Fruit fly (Drosophila melanogaster): ENCODE data around the gene Pka-R1.

Gene Pka-R1

DNA sequence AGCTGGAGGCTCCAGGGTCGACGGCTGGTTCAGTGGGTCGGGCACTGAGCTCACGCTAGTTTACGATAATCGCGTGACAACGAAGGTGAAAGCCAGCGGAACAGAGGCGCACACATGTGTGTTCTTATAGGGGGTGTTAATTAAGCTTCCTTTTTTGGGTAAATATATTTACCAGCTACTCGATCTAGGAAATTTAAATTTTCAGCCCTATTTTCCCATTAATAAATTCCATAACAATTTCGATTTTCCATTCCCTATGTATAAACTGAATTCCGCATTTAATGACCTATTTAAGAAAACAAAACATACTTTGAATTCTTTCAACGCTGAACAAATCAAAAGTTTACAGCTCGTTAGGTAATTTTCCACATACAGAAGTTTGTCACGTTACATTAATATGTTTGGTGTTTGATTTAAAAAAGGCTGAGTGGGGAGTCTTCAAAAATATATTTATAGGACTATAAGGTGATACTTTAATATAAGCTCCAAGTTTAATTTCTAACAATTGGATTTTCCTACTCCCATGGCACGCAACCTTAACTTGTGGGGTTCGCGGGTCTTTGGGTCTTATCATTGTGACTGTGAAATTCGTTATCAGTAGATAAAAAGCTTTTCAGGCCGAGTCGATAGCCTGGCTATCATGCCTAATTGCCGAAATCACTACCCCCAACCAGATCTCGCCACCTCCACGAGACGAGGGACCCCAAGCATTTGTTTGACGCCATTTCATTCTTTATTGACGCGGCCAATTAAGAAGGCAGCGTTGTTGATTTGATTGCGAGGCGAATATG, 21.3 kb downstream of the Pka-R1 start, which contains the start of gene CG13255 (continued):
- no peak for TF ChIP-seq disco-r (GFP tag; optimal IDR thresholded peaks at IDR 0.05)
- no peak for TF ChIP-seq Optix (GFP tag; IDR thresholded peaks at IDR 0.05)
- TF ChIP-seq Hr78 (GFP tag; optimal IDR thresholded peaks at IDR 0.05), result peak in 1 of 2 experiments; percentile 63
- TF ChIP-seq CG14050 (GFP tag; IDR thresholded peaks at IDR 0.05), result no peak
- TF ChIP-seq HLHmδ (GFP tag; optimal IDR thresholded peaks at IDR 0.05), result no peak
- no peak for TF ChIP-seq CG2199 (GFP tag; IDR thresholded peaks at IDR 0.05)
- TF ChIP-seq CG17612 (GFP tag; IDR thresholded peaks at IDR 0.05), result no peak
- peak; percentile 4 for TF ChIP-seq CG10267 (tag; optimal IDR thresholded peaks at IDR 0.05)
- no peak for TF ChIP-seq Fer3 (tag; optimal IDR thresholded peaks at IDR 0.05)
- peak; percentile 24 for TF ChIP-seq Sox102F (GFP tag; optimal IDR thresholded peaks at IDR 0.05)
- no peak for TF ChIP-seq vnd (GFP tag; IDR thresholded peaks at IDR 0.05; ENCODE audit: partially characterized antibody)
- TF ChIP-seq unc-4 (GFP tag; IDR thresholded peaks at IDR 0.05; ENCODE audit: partially characterized antibody), result no peak
- TF ChIP-seq fru (optimal IDR thresholded peaks at IDR 0.05), result no peak
- peak; percentile 43 for TF ChIP-seq bcd (GFP tag; optimal IDR thresholded peaks at IDR 0.05)
- TF ChIP-seq cwo (GFP tag; optimal IDR thresholded peaks at IDR 0.05), result peak; percentile 78
- no peak for TF ChIP-seq bigmax (GFP tag; optimal IDR thresholded peaks at IDR 0.05)
- TF ChIP-seq Ptx1 (GFP tag; IDR thresholded peaks at IDR 0.05), result peak; percentile 39; the same call in 1 of the 2 replicates
- TF ChIP-seq CG32772 (GFP tag; IDR thresholded peaks at IDR 0.05), result no peak
- no peak for TF ChIP-seq CTCF (GFP tag; optimal IDR thresholded peaks at IDR 0.05)
- no peak for TF ChIP-seq fd102C (GFP tag; optimal IDR thresholded peaks at IDR 0.05)
- peak; percentile 54 for TF ChIP-seq CG17385 (GFP tag; optimal IDR thresholded peaks at IDR 0.05)
- no peak for TF ChIP-seq Side (GFP tag; optimal IDR thresholded peaks at IDR 0.05)
- no peak for TF ChIP-seq CG2889 (GFP tag; IDR thresholded peaks at IDR 0.05)
- TF ChIP-seq scrt (GFP tag; optimal IDR thresholded peaks at IDR 0.05), result no peak
- TF ChIP-seq ham (GFP tag; IDR thresholded peaks at IDR 0.05), result no peak
- TF ChIP-seq CG12391 (tag; optimal IDR thresholded peaks at IDR 0.05), result peak; percentile 42
- no peak for TF ChIP-seq Kr (GFP tag; optimal IDR thresholded peaks at IDR 0.05)
- no peak for TF ChIP-seq E2f1 (GFP tag; IDR thresholded peaks at IDR 0.05)
- no peak for TF ChIP-seq CG14710 (tag; optimal IDR thresholded peaks at IDR 0.05)
- TF ChIP-seq CG9932 (GFP tag; IDR thresholded peaks at IDR 0.05), result peak; percentile 47; the same call in 1 of the 2 replicates
- no peak for TF ChIP-seq zfh1 (GFP tag; IDR thresholded peaks at IDR 0.05)
- TF ChIP-seq CoRest (tag; optimal IDR thresholded peaks at IDR 0.05), result peak; percentile 72
- TF ChIP-seq psq (GFP tag; optimal IDR thresholded peaks at IDR 0.05), result no peak
- TF ChIP-seq CHES-1-like (GFP tag; optimal IDR thresholded peaks at IDR 0.05), result peak; percentile 48
- no peak for TF ChIP-seq Bgb (GFP tag; IDR thresholded peaks at IDR 0.05; ENCODE audit: partially characterized antibody)
- peak; percentile 38 for TF ChIP-seq CG18619 (GFP tag; optimal IDR thresholded peaks at IDR 0.05)
- TF ChIP-seq dati (GFP tag; IDR thresholded peaks at IDR 0.05), result no peak
- no peak for TF ChIP-seq Dip2 (GFP tag; IDR thresholded peaks at IDR 0.05)
- TF ChIP-seq CG8944 (GFP tag; optimal IDR thresholded peaks at IDR 0.05), result no peak
- peak; percentile 21 for TF ChIP-seq CG8388 (GFP tag; optimal IDR thresholded peaks at IDR 0.05)
- no peak for TF ChIP-seq CG33557 (GFP tag; optimal IDR thresholded peaks at IDR 0.05)
- peak; percentile 2 for TF ChIP-seq twi (tag; optimal IDR thresholded peaks at IDR 0.05)
- no peak for TF ChIP-seq tap (tag; optimal IDR thresholded peaks at IDR 0.05)
- no peak for TF ChIP-seq Abd-B (GFP tag; optimal IDR thresholded peaks at IDR 0.05)
- no peak for TF ChIP-seq CG12299 (tag; optimal IDR thresholded peaks at IDR 0.05)
- TF ChIP-seq sc (optimal IDR thresholded peaks at IDR 0.05), result no peak
- TF ChIP-seq sc (GFP tag; optimal IDR thresholded peaks at IDR 0.05), result no peak
- peak; percentile 78; the same call in 2 of the 3 replicates for TF ChIP-seq CG11456 (GFP tag; IDR thresholded peaks at IDR 0.05)
- TF ChIP-seq Lim3 (GFP tag; IDR thresholded peaks at IDR 0.05), result no peak
- TF ChIP-seq PHDP (tag; optimal IDR thresholded peaks at IDR 0.05), result peak; percentile 37
